Fruit fly (Drosophila melanogaster) whole organism, adult: ENCODE measurements around the gene Aef1.

Experiments used
- CG11617 ChIP-seq: fragments of 200-800 bp; sonication (Bioruptor generic); optimal IDR thresholded peaks from 2 replicates; lab custom pipeline; 2017; ENCODE audit warnings: mild to moderate bottlenecking, missing biosample characterization, missing genetic modification reagents, missing genetic modification characterization
- CG12768 ChIP-seq: fragments of 200-800 bp; sonication (Bioruptor generic); optimal IDR thresholded peaks from 2 replicates; lab custom pipeline; 2017; ENCODE audit warnings: missing biosample characterization, missing genetic modification characterization, mild to moderate bottlenecking, moderate library complexity, missing genetic modification reagents
- CG14711 ChIP-seq: fragments of 200-800 bp; sonication (Bioruptor generic); optimal IDR thresholded peaks from 2 replicates; lab custom pipeline; 2018; ENCODE audit warnings: missing biosample characterization, mild to moderate bottlenecking, missing genetic modification characterization, moderate library complexity
- CG1620 ChIP-seq: fragments of 200-800 bp; sonication (Bioruptor generic); optimal IDR thresholded peaks from 2 replicates; lab custom pipeline; 2016; ENCODE audit warnings: missing biosample characterization, missing genetic modification characterization
- CG33017 ChIP-seq: fragments of 200-800 bp; sonication (Bioruptor generic); optimal IDR thresholded peaks from 2 replicates; lab custom pipeline; 2018; ENCODE audit warnings: missing biosample characterization, mild to moderate bottlenecking, missing genetic modification characterization, moderate library complexity
- CG5204 ChIP-seq: fragments of 200-800 bp; sonication (Bioruptor generic); optimal IDR thresholded peaks from 2 replicates; lab custom pipeline; 2016; ENCODE audit warnings: missing biosample characterization, missing genetic modification characterization
- CG7045 ChIP-seq: fragments of 200-800 bp; sonication (Bioruptor generic); optimal IDR thresholded peaks from 2 replicates; lab custom pipeline; 2017; ENCODE audit warnings: missing biosample characterization, mild to moderate bottlenecking, missing genetic modification characterization
- CG7101 ChIP-seq: fragments of 200-800 bp; sonication (Bioruptor generic); optimal IDR thresholded peaks from 2 replicates; lab custom pipeline; 2018; ENCODE audit warnings: missing biosample characterization, mild to moderate bottlenecking, missing genetic modification characterization, moderate library complexity
- Clk ChIP-seq: fragments of 200-800 bp; sonication (Bioruptor generic); optimal IDR thresholded peaks from 2 replicates; lab custom pipeline; 2017; ENCODE audit warnings: missing biosample characterization, missing genetic modification characterization
- Crg-1 ChIP-seq: fragments of 200-800 bp; sonication (Bioruptor generic); optimal IDR thresholded peaks from 2 replicates; lab custom pipeline; 2016; ENCODE audit warnings: missing biosample characterization, missing genetic modification characterization
- Hr96 ChIP-seq: fragments of 200-800 bp; sonication (Bioruptor generic); optimal IDR thresholded peaks from 2 replicates; lab custom pipeline; 2016; ENCODE audit warnings: missing biosample characterization, missing genetic modification characterization
- Mnt ChIP-seq: fragments of 200-800 bp; sonication (Bioruptor generic); optimal IDR thresholded peaks from 2 replicates; lab custom pipeline; 2016; ENCODE audit warnings: missing biosample characterization, mild to moderate bottlenecking, missing genetic modification characterization
- bab1 ChIP-seq: fragments of 200-800 bp; sonication (Bioruptor generic); optimal IDR thresholded peaks from 3 replicates; lab custom pipeline; 2019; ENCODE audit warnings: missing biosample characterization, mild to moderate bottlenecking, missing genetic modification characterization, moderate library complexity
- cic ChIP-seq: fragments of 200-800 bp; sonication (Bioruptor generic); optimal IDR thresholded peaks from 2 replicates; lab custom pipeline; 2017; ENCODE audit warnings: missing biosample characterization, mild to moderate bottlenecking, missing genetic modification characterization, moderate library complexity
- cnc ChIP-seq, 2 experiments: fragments of >200 bp; optimal IDR thresholded peaks; 2 replicates each; lab custom pipeline; 2017
- kay ChIP-seq: fragments of 200-800 bp; sonication (Bioruptor generic); peaks from one replicate; lab custom pipeline; 2016; ENCODE audit warnings: missing biosample characterization, missing genetic modification characterization, borderline replicate concordance
- ovo ChIP-seq: fragments of 200-800 bp; sonication (Bioruptor generic); optimal IDR thresholded peaks from 2 replicates; lab custom pipeline; 2016; ENCODE audit warnings: missing biosample characterization, missing genetic modification characterization
- pad ChIP-seq: fragments of 200-800 bp; sonication (Bioruptor generic); optimal IDR thresholded peaks from 3 replicates; lab custom pipeline; 2017; ENCODE audit warnings: missing biosample characterization, missing genetic modification characterization, mild to moderate bottlenecking, moderate library complexity, missing genetic modification reagents
- tj ChIP-seq: fragments of 200-800 bp; sonication (Bioruptor generic); optimal IDR thresholded peaks from 3 replicates; lab custom pipeline; 2017; ENCODE audit warnings: missing biosample characterization, mild to moderate bottlenecking, missing genetic modification characterization, moderate library complexity
- toe ChIP-seq: fragments of 200-800 bp; sonication (Bioruptor generic); optimal IDR thresholded peaks from 2 replicates; lab custom pipeline; 2016; ENCODE audit warnings: missing biosample characterization, missing genetic modification characterization

The Aef1 gene

dm6 chr3L:21482100-21482499 lies 48.9 kb downstream of the Aef1 start:
- TF ChIP-seq CG12768 (no peak), Hr96 (GFP tag; lab: Kevin White, UChicago) (no peak), CG1620 (GFP tag; lab: Kevin White, UChicago) (no peak), toe (GFP tag; lab: Kevin White, UChicago) (no peak), CG11617 (no peak), tj (GFP tag; lab: Kevin White, UChicago) (no peak), CG14711 (tag; lab: Kevin White, UChicago) (no peak), cic (GFP tag; lab: Kevin White, UChicago) (no peak), CG5204 (no peak), bab1 (no peak), ovo (no peak)

dm6 chr3L:21483837-21484236 lies 50.6 kb downstream of the Aef1 start:
- TF ChIP-seq Clk (GFP tag; lab: Kevin White, UChicago) (no peak), tj (GFP tag; lab: Kevin White, UChicago) (no peak), CG1620 (GFP tag; lab: Kevin White, UChicago) (no peak), ovo (no peak), CG7045 (GFP tag; lab: Kevin White, UChicago) (no peak), CG5204 (no peak), bab1 (peak; percentile 70), pad (GFP tag; lab: Kevin White, UChicago) (no peak), CG33017 (tag; lab: Kevin White, UChicago) (no peak), Hr96 (GFP tag; lab: Kevin White, UChicago) (no peak), CG12768 (no peak), CG11617 (no peak), cic (GFP tag; lab: Kevin White, UChicago) (no peak), toe (GFP tag; lab: Kevin White, UChicago) (peak; percentile 15), CG14711 (tag; lab: Kevin White, UChicago) (no peak), kay (GFP tag; lab: Kevin White, UChicago) (peak; percentile 32), cnc (optimal IDR thresholded peaks at IDR 0.05; lab: Kevin White, UChicago) (no peak), Crg-1 (GFP tag; lab: Kevin White, UChicago) (no peak), Mnt (GFP tag; lab: Kevin White, UChicago) (no peak), CG7101 (no peak)

- TF ChIP-seq kay (GFP tag; lab: Kevin White, UChicago) = peak; percentile 4
These were observed 52.1 kb downstream of the Aef1 start for dm6 chr3L:21485371-21485770.
